Fruit fly (Drosophila melanogaster): ENCODE data around the gene Pfdn6.

Gene Pfdn6

DNA sequence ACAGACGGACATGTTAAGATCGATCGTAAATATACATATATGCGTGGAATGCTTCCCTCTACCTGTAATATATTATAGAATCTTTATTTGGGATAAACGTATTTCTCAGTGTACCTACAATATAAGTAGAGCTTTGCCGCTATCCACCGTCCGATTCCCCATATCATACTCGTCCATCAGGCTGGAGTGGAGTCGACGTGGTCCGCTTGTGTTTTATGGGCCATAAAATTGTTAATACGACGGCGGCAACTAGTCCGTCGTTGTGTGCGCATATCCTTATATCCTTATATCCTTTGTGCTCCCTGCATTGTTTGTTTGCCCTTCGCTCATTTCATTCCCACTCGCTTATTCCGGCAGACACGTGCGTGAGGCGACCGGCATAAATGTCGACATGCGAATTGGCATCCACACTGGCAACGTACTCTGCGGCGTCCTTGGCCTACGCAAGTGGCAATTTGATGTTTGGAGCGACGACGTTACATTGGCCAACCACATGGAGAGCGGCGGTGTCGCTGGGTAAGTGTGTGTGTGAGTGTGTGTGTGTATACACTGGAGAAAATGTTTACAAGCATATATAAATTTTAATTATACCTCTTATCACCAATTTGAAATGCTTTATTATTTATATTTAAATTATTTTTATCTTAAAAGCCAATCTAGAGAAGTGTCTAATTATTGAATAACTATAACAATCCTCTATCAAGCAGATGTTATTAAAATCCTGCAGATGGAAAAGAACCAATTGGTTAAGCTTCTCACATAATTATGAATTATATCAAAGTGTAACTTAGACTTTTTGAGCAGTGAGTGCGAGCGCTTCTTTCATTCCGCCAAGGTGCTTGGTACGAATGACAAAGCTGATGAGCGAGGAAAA lies 45.5 kb downstream of the Pfdn6 start:
- TF ChIP-seq Hr96 (GFP tag; optimal IDR thresholded peaks at IDR 0.05) = no peak
- no peak for TF ChIP-seq cnc (optimal IDR thresholded peaks at IDR 0.05)
- no peak for TF ChIP-seq CG5204 (GFP tag; optimal IDR thresholded peaks at IDR 0.05)
- TF ChIP-seq ovo (GFP tag; optimal IDR thresholded peaks at IDR 0.05) = no peak
- TF ChIP-seq cic (GFP tag; optimal IDR thresholded peaks at IDR 0.05) = no peak
- TF ChIP-seq CG14711 (tag; optimal IDR thresholded peaks at IDR 0.05) = no peak
- no peak for TF ChIP-seq CG1620 (GFP tag; optimal IDR thresholded peaks at IDR 0.05)
- TF ChIP-seq CG11617 (GFP tag; optimal IDR thresholded peaks at IDR 0.05) = no peak
- TF ChIP-seq CG33017 (tag; optimal IDR thresholded peaks at IDR 0.05) = no peak
- no peak for TF ChIP-seq pad (GFP tag; optimal IDR thresholded peaks at IDR 0.05)
- TF ChIP-seq bab1 (GFP tag; optimal IDR thresholded peaks at IDR 0.05) = no peak
- TF ChIP-seq Mnt (GFP tag; optimal IDR thresholded peaks at IDR 0.05) = no peak
- no peak for TF ChIP-seq CG7045 (GFP tag; optimal IDR thresholded peaks at IDR 0.05)

Data from whole organism, adult.